Fruit fly (Drosophila melanogaster): ENCODE data around the gene RhoGAP68F.

Gene RhoGAP68F

dm6 chr3L:12111081-12111958 is 27.3 kb upstream of the RhoGAP68F start (continued):
- TF ChIP-seq CG32772 (GFP tag; IDR thresholded peaks at IDR 0.05) (peak; percentile 65; the same call in 1 of the 2 replicates), CG9727 (GFP tag; optimal IDR thresholded peaks at IDR 0.05) (peak; percentile 90), pan (optimal IDR thresholded peaks at IDR 0.05) (no peak), pan (GFP tag; optimal IDR thresholded peaks at IDR 0.05 in 1 of 2, IDR thresholded peaks at IDR 0.05 in 1 of 2) (peak in 1 of 2 experiments; percentile 76), CG32532 (GFP tag; IDR thresholded peaks at IDR 0.05) (peak; percentile 63), CG4707 (GFP tag; optimal IDR thresholded peaks at IDR 0.05) (peak; percentile 24), bsh (GFP tag; optimal IDR thresholded peaks at IDR 0.05) (peak; percentile 52 to 95), al (GFP tag; IDR thresholded peaks at IDR 0.05) (peak; percentile 52), trem (tag; optimal IDR thresholded peaks at IDR 0.05) (peak; percentile 91), CG6254 (GFP tag; optimal IDR thresholded peaks at IDR 0.05) (peak; percentile 71), CG7372 (GFP tag; IDR thresholded peaks at IDR 0.05) (peak; percentile 49; the same call in 1 of the 2 replicates), CG31388 (GFP tag; optimal IDR thresholded peaks at IDR 0.05) (no peak), CG7963 (GFP tag; IDR thresholded peaks at IDR 0.05; ENCODE audit: partially characterized antibody) (no peak; the same call in 2 of the 3 replicates), CG3847 (GFP tag; IDR thresholded peaks at IDR 0.05) (peak; percentile 30; the same call in 1 of the 2 replicates), CG11723 (GFP tag; optimal IDR thresholded peaks at IDR 0.05) (no peak), CG13123 (GFP tag; optimal IDR thresholded peaks at IDR 0.05) (peak; percentile 57), tin (GFP tag; optimal IDR thresholded peaks at IDR 0.05) (peak; percentile 57), nom (GFP tag; optimal IDR thresholded peaks at IDR 0.05) (peak; percentile 23), Hmx (GFP tag; optimal IDR thresholded peaks at IDR 0.05) (no peak), crc (GFP tag; optimal IDR thresholded peaks at IDR 0.05) (no peak), lmd (GFP tag; IDR thresholded peaks at IDR 0.05) (peak; percentile 81), ro (GFP tag; IDR thresholded peaks at IDR 0.05) (peak; percentile 56; the same call in 1 of the 2 replicates), CG10274 (GFP tag; optimal IDR thresholded peaks at IDR 0.05) (no peak), CG9437 (GFP tag; optimal IDR thresholded peaks at IDR 0.05) (peak; percentile 89), luna (GFP tag; optimal IDR thresholded peaks at IDR 0.05) (no peak), CG30403 (GFP tag; optimal IDR thresholded peaks at IDR 0.05) (peak; percentile 62), twi (tag; optimal IDR thresholded peaks at IDR 0.05) (peak; percentile 88), CG33213 (GFP tag; optimal IDR thresholded peaks at IDR 0.05) (no peak), Neu2 (GFP tag; optimal IDR thresholded peaks at IDR 0.05; ENCODE audit: borderline replicate concordance) (no peak), CG32767 (GFP tag; IDR thresholded peaks at IDR 0.05) (peak; percentile 82), bowl (GFP tag; IDR thresholded peaks at IDR 0.05) (no peak), Drgx (GFP tag; IDR thresholded peaks at IDR 0.05) (peak; percentile 14; the same call in 1 of the 2 replicates), Dbx (GFP tag; IDR thresholded peaks at IDR 0.05) (0 out of 3 replicates have a peak, but pooled peaks have one; percentile 16), CG30020 (tag; optimal IDR thresholded peaks at IDR 0.05) (peak; percentile 77), psq (GFP tag; optimal IDR thresholded peaks at IDR 0.05) (peak; percentile 46), unpg (GFP tag; optimal IDR thresholded peaks at IDR 0.05) (peak; percentile 86), Nf-YC (tag; optimal IDR thresholded peaks at IDR 0.05) (peak; percentile 67), Blimp-1 (GFP tag; optimal IDR thresholded peaks at IDR 0.05) (peak; percentile 93), CG18011 (GFP tag; optimal IDR thresholded peaks at IDR 0.05) (no peak), mam (GFP tag; optimal IDR thresholded peaks at IDR 0.05) (peak; percentile 27), H2.0 (GFP tag; IDR thresholded peaks at IDR 0.05) (peak; percentile 53; the same call in 1 of the 2 replicates), Mes4 (GFP tag; optimal IDR thresholded peaks at IDR 0.05) (no peak), Spps (tag; optimal IDR thresholded peaks at IDR 0.05) (peak; percentile 95), Ada2b (GFP tag; IDR thresholded peaks at IDR 0.05) (no peak; the same call in 1 of the 2 replicates), CG17186 (GFP tag; optimal IDR thresholded peaks at IDR 0.05) (no peak), CG10654 (GFP tag; optimal IDR thresholded peaks at IDR 0.05) (peak; percentile 60), Dfd (GFP tag; optimal IDR thresholded peaks at IDR 0.05) (no peak), CG16813 (GFP tag; IDR thresholded peaks at IDR 0.05; ENCODE audit: partially characterized antibody) (no peak)

All from whole organism, embryonic.